Fruit fly (Drosophila melanogaster) whole organism, embryonic: ENCODE data around the gene CG16798.

Source experiments
- CG11504 ChIP-seq: fragments of 200-800 bp; sonication (Bioruptor generic); optimal IDR thresholded peaks from 3 replicates; lab custom pipeline; 2019; ENCODE audit warnings: missing biosample characterization, mild to moderate bottlenecking, missing genetic modification characterization, moderate library complexity
- CG12155 ChIP-seq: fragments of 200-800 bp; sonication (Bioruptor generic); optimal IDR thresholded peaks from 3 replicates; lab custom pipeline; 2016; ENCODE audit warnings: missing biosample characterization, missing genetic modification characterization
- CG13296 ChIP-seq: fragments of 200-800 bp; sonication (Bioruptor generic); optimal IDR thresholded peaks from 3 replicates; lab custom pipeline; 2018; ENCODE audit warnings: missing biosample characterization, mild to moderate bottlenecking, missing genetic modification characterization
- CG13894 ChIP-seq: fragments of 200-800 bp; sonication (Bioruptor generic); optimal IDR thresholded peaks from 3 replicates; lab custom pipeline; 2018; ENCODE audit warnings: missing biosample characterization, mild to moderate bottlenecking, missing genetic modification characterization, moderate library complexity
- CG14441 ChIP-seq: fragments of 200-800 bp; sonication (Bioruptor generic); IDR thresholded peaks from 2 replicates; pipeline ENCODE4 v1.3.6; 2022; ENCODE audit warnings: missing biosample characterization, missing genetic modification characterization
- CG15601 ChIP-seq: fragments of 200-800 bp; sonication (Bioruptor generic); optimal IDR thresholded peaks from 3 replicates; lab custom pipeline; 2019; ENCODE audit warnings: missing biosample characterization, mild to moderate bottlenecking, missing genetic modification characterization, moderate library complexity
- CG1647 ChIP-seq: fragments of 200-800 bp; sonication (Bioruptor generic); optimal IDR thresholded peaks from 3 replicates; lab custom pipeline; 2016; ENCODE audit warnings: missing biosample characterization, missing genetic modification characterization
- CG16779 ChIP-seq: fragments of 200-800 bp; sonication (Bioruptor generic); IDR thresholded peaks from 2 replicates; pipeline ENCODE4 v1.3.6; 2022; ENCODE audit warnings: missing biosample characterization, missing genetic modification characterization
- CG17802 ChIP-seq: fragments of 200-800 bp; sonication (Bioruptor generic); optimal IDR thresholded peaks from 2 replicates; lab custom pipeline; 2018; ENCODE audit warnings: missing biosample characterization, mild to moderate bottlenecking, missing genetic modification characterization, moderate library complexity
- CG18262 ChIP-seq: fragments of 200-800 bp; optimal IDR thresholded peaks from 3 replicates; lab custom pipeline; 2019; ENCODE audit warnings: missing biosample characterization, mild to moderate bottlenecking, missing genetic modification characterization, moderate library complexity
- CG18476 ChIP-seq: fragments of 200-800 bp; sonication (Bioruptor generic); optimal IDR thresholded peaks from 2 replicates; lab custom pipeline; 2016; ENCODE audit warnings: missing biosample characterization, mild to moderate bottlenecking, missing genetic modification characterization
- CG3281 ChIP-seq: fragments of 200-800 bp; sonication (Bioruptor generic); optimal IDR thresholded peaks from 3 replicates; lab custom pipeline; 2017; ENCODE audit warnings: missing biosample characterization, mild to moderate bottlenecking, missing genetic modification characterization
- CG33557 ChIP-seq: fragments of 200-800 bp; sonication (Bioruptor generic); optimal IDR thresholded peaks from 2 replicates; lab custom pipeline; 2019; ENCODE audit warnings: missing biosample characterization, mild to moderate bottlenecking, missing genetic modification characterization, moderate library complexity
- CG3407 ChIP-seq: fragments of 200-800 bp; sonication (Bioruptor generic); optimal IDR thresholded peaks from 2 replicates; lab custom pipeline; 2018; ENCODE audit warnings: missing biosample characterization, mild to moderate bottlenecking, missing genetic modification characterization
- CG3995 ChIP-seq: fragments of 200-800 bp; sonication (Bioruptor generic); optimal IDR thresholded peaks from 3 replicates; lab custom pipeline; 2016; ENCODE audit warnings: missing biosample characterization, missing genetic modification characterization
- CG6765 ChIP-seq: fragments of 200-800 bp; sonication (Bioruptor generic); optimal IDR thresholded peaks from 3 replicates; lab custom pipeline; 2017; ENCODE audit warnings: missing biosample characterization, mild to moderate bottlenecking, missing genetic modification characterization
- CG9797 ChIP-seq: fragments of 200-800 bp; sonication (Bioruptor generic); optimal IDR thresholded peaks from 3 replicates; lab custom pipeline; 2018; ENCODE audit warnings: missing biosample characterization, mild to moderate bottlenecking, missing genetic modification characterization
- CoRest ChIP-seq: fragments of 200-800 bp; sonication (Bioruptor generic); optimal IDR thresholded peaks from 3 replicates; lab custom pipeline; 2018; ENCODE audit warnings: missing biosample characterization, mild to moderate bottlenecking, missing genetic modification characterization, moderate library complexity
- HLH4C ChIP-seq: fragments of 200-800 bp; sonication (Bioruptor generic); IDR thresholded peaks from 3 replicates; pipeline ENCODE4 v1.3.6; 2022; ENCODE audit warnings: missing biosample characterization, missing genetic modification characterization; ENCODE audit not compliant: partially characterized antibody
- Jarid2 ChIP-seq: fragments of 200-800 bp; sonication (Bioruptor generic); optimal IDR thresholded peaks from 3 replicates; lab custom pipeline; 2017; ENCODE audit warnings: mild to moderate bottlenecking, missing biosample characterization, missing genetic modification reagents, missing genetic modification characterization
- Kr ChIP-seq: fragments of 200-800 bp; sonication (Bioruptor generic); optimal IDR thresholded peaks from 2 replicates; lab custom pipeline; 2017; ENCODE audit warnings: missing biosample characterization, mild to moderate bottlenecking, missing genetic modification characterization
- Lhr ChIP-seq: fragments of 200-800 bp; sonication (Bioruptor generic); optimal IDR thresholded peaks from 3 replicates; lab custom pipeline; 2017; ENCODE audit warnings: mild to moderate bottlenecking, missing biosample characterization, missing genetic modification reagents, missing genetic modification characterization
- Lpt ChIP-seq: fragments of >200 bp; optimal IDR thresholded peaks from 2 replicates; lab custom pipeline; 2018; ENCODE audit warnings: missing biosample characterization, missing genetic modification characterization
- Med ChIP-seq: fragments of 200-800 bp; sonication (Bioruptor generic); peaks from one replicate; lab custom pipeline; 2016; ENCODE audit warnings: missing biosample characterization, missing genetic modification characterization, mild to moderate bottlenecking, inconsistent platforms, moderate library complexity
- Meics ChIP-seq: fragments of 200-800 bp; sonication (Bioruptor generic); optimal IDR thresholded peaks from 2 replicates; lab custom pipeline; 2017; ENCODE audit warnings: missing biosample characterization, mild to moderate bottlenecking, missing genetic modification characterization
- Myb ChIP-seq: fragments of 200-800 bp; sonication (Bioruptor generic); optimal IDR thresholded peaks from 2 replicates; lab custom pipeline; 2016; ENCODE audit warnings: missing biosample characterization, missing genetic modification characterization
- NK7.1 ChIP-seq: fragments of 200-800 bp; sonication (Bioruptor generic); optimal IDR thresholded peaks from 3 replicates; lab custom pipeline; 2016; ENCODE audit warnings: missing biosample characterization, missing genetic modification characterization
- Poxn ChIP-seq: fragments of 200-800 bp; sonication (Bioruptor generic); IDR thresholded peaks from 2 replicates; pipeline ENCODE4 v1.3.6; 2022; ENCODE audit warnings: missing biosample characterization, missing genetic modification characterization
- Spps ChIP-seq: fragments of 200-800 bp; sonication (Bioruptor generic); optimal IDR thresholded peaks from 2 replicates; lab custom pipeline; 2018; ENCODE audit warnings: missing biosample characterization, mild to moderate bottlenecking, missing genetic modification characterization
- Ssrp ChIP-seq: fragments of 200-800 bp; sonication (Bioruptor generic); optimal IDR thresholded peaks from 2 replicates; lab custom pipeline; 2018; ENCODE audit warnings: missing biosample characterization, mild to moderate bottlenecking, missing genetic modification characterization, moderate library complexity
- Xbp1 ChIP-seq: fragments of 200-800 bp; sonication (Bioruptor generic); optimal IDR thresholded peaks from 3 replicates; lab custom pipeline; 2016; ENCODE audit warnings: missing biosample characterization, mild to moderate bottlenecking, missing genetic modification characterization
- ap ChIP-seq: fragments of 200-800 bp; sonication (Bioruptor generic); IDR thresholded peaks from 2 replicates; pipeline ENCODE4 v1.3.6; 2022; ENCODE audit warnings: missing biosample characterization, missing genetic modification characterization
- cas ChIP-seq: fragments of 200-800 bp; sonication (Bioruptor generic); IDR thresholded peaks from 2 replicates; pipeline ENCODE4 v1.3.6; 2022; ENCODE audit warnings: missing biosample characterization, missing genetic modification characterization
- caup ChIP-seq: fragments of 200-800 bp; sonication (Bioruptor generic); optimal IDR thresholded peaks from 3 replicates; lab custom pipeline; 2017; ENCODE audit warnings: missing biosample characterization, mild to moderate bottlenecking, missing genetic modification characterization, moderate library complexity; ENCODE audit not compliant: severe bottlenecking
- ci ChIP-seq: fragments of 200-800 bp; sonication (Bioruptor generic); IDR thresholded peaks from 3 replicates; pipeline ENCODE4 v1.3.6; 2022; ENCODE audit warnings: missing biosample characterization, missing genetic modification characterization
- eve ChIP-seq, 2 experiments: fragments of >200 bp; optimal IDR thresholded peaks; 2 replicates each; lab custom pipeline; 2017; ENCODE audit warnings: missing biosample characterization in 2 of 2, missing genetic modification characterization in 2 of 2
- gcm ChIP-seq: fragments of 200-800 bp; sonication (Bioruptor generic); optimal IDR thresholded peaks from 2 replicates; lab custom pipeline; 2019; ENCODE audit warnings: missing biosample characterization, mild to moderate bottlenecking, missing genetic modification characterization, moderate library complexity
- inv ChIP-seq: fragments of 200-800 bp; sonication (Bioruptor generic); IDR thresholded peaks from 2 replicates; pipeline ENCODE4 v1.3.6; 2022; ENCODE audit warnings: missing biosample characterization, missing genetic modification characterization; ENCODE audit not compliant: partially characterized antibody
- kay ChIP-seq: fragments of 200-800 bp; sonication (Bioruptor generic); optimal IDR thresholded peaks from 2 replicates; lab custom pipeline; 2016; ENCODE audit warnings: missing biosample characterization, missing genetic modification characterization
- pan ChIP-seq, 4 experiments: fragments of >200 bp in 3 of 4; fragments of 200-800 bp in 1 of 4; sonication (Bioruptor generic) in 1 of 4; optimal IDR thresholded peaks in 3 of 4; IDR thresholded peaks in 1 of 4; 2 replicates each; pipeline versions ENCODE4 v1.3.6 to Lab custom; 2017 to 2022; ENCODE audit warnings: missing biosample characterization in 2 of 4, missing genetic modification characterization in 2 of 4, mixed read lengths in 1 of 4
- sens-2 ChIP-seq: fragments of 200-800 bp; sonication (Bioruptor generic); IDR thresholded peaks from 2 replicates; pipeline ENCODE4 v1.3.6; 2022; ENCODE audit warnings: missing biosample characterization, missing genetic modification characterization
- seq ChIP-seq: fragments of 200-800 bp; sonication (Bioruptor generic); IDR thresholded peaks from 2 replicates; pipeline ENCODE4 v1.3.6; 2022; ENCODE audit warnings: missing biosample characterization, missing genetic modification characterization
- tll ChIP-seq, 2 experiments: fragments of 200-800 bp in 1 of 2; fragments of >200 bp in 1 of 2; sonication (Bioruptor generic) in 1 of 2; optimal IDR thresholded peaks; 2 replicates each; lab custom pipeline; 2017 to 2019; ENCODE audit warnings: missing biosample characterization in 2 of 2, missing genetic modification characterization in 2 of 2, mild to moderate bottlenecking in 1 of 2, moderate library complexity in 1 of 2
- vfl ChIP-seq: fragments of 200-800 bp; sonication (Bioruptor generic); optimal IDR thresholded peaks from 2 replicates; lab custom pipeline; 2016; ENCODE audit warnings: missing biosample characterization, missing genetic modification characterization
- yki ChIP-seq: fragments of >200 bp; optimal IDR thresholded peaks from 3 replicates; lab custom pipeline; 2018

The CG16798 gene

DNA sequence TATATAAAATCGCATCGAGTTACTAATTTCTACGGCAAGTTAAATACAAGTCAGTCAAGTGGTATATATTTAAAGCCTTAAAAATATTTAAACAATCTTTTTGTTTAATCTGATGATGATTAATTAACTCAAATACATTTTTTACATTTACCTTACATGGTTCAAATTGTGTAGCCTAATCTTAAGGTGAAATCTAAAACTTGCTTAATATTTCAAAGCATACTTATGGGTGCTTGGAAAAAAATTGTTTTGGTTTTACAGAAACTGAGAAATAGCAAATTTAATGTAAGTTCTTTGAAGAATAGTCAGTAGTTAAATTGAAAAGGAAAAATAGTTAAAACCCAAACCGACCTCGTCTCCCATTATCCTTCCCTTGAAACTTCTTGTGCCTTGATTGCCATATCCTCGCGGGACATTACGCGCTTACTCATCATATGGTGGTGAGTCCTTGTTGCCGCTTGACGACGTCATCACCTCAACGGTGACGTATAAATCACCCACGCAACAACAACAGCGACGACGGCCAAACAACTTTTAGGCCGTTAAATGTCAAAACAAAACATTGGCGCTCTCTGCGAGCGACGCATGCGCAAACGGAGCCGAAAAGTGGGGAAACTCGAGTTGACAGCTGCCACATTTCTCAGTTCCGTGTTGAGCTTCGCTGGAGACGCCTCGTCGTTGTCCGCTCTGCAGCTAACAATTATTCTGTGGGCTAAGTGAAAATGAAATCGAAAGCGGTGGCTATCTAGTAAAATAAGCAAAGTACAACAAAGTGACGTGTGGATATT lies 40.8 kb downstream of the CG16798 start (continued):
- TF ChIP-seq CG3281 (GFP tag; lab: Kevin White, UChicago) (no peak), Spps (tag; lab: Kevin White, UChicago) (no peak), CG18262 (tag; lab: Kevin White, UChicago) (no peak), CG3995 (GFP tag; lab: Kevin White, UChicago) (no peak), CG9797 (no peak), CG17802 (tag; lab: Kevin White, UChicago) (no peak), CG18476 (GFP tag; lab: Kevin White, UChicago) (no peak), vfl (GFP tag; lab: Kevin White, UChicago) (no peak), Meics (GFP tag; lab: Kevin White, UChicago) (no peak), sens-2 (GFP tag; lab: Robert Waterston, UW) (no peak), yki (lab: Kevin White, UChicago) (no peak), Med (GFP tag; lab: Kevin White, UChicago) (peak; percentile 22), CG3407 (no peak), Xbp1 (GFP tag; lab: Kevin White, UChicago) (no peak), Ssrp (no peak), CG16779 (GFP tag; lab: Robert Waterston, UW) (0 out of 2 replicates have a peak, but pooled peaks have one; percentile 3), CG14441 (GFP tag; lab: Robert Waterston, UW) (no peak), Lpt (GFP tag; lab: Kevin White, UChicago) (no peak), CG12155 (no peak), Poxn (GFP tag; lab: Robert Waterston, UW) (no peak), cas (no peak), NK7.1 (GFP tag; lab: Kevin White, UChicago) (no peak), CG11504 (peak; percentile 12), CoRest (no peak), CG15601 (tag; lab: Kevin White, UChicago) (no peak), kay (GFP tag; lab: Kevin White, UChicago) (peak; percentile 8), ap (GFP tag; lab: Robert Waterston, UW) (no peak), inv (GFP tag; lab: Robert Waterston, UW) (no peak), CG6765 (no peak), Jarid2 (GFP tag; lab: Kevin White, UChicago) (peak; percentile 58), ci (no peak), gcm (GFP tag; lab: Kevin White, UChicago) (no peak), CG33557 (no peak), tll (GFP tag; optimal IDR thresholded peaks at IDR 0.05; lab: Kevin White, UChicago) (no peak), eve (GFP tag; optimal IDR thresholded peaks at IDR 0.05; lab: Kevin White, UChicago) (no peak), CG1647 (GFP tag; lab: Kevin White, UChicago) (no peak), CG13894 (peak; percentile 20), HLH4C (GFP tag; lab: Robert Waterston, UW) (no peak), Kr (GFP tag; lab: Kevin White, UChicago) (no peak), seq (GFP tag; lab: Robert Waterston, UW) (peak; percentile 40; the same call in 1 of the 2 replicates), Myb (no peak), pan (optimal IDR thresholded peaks at IDR 0.05; lab: Kevin White, UChicago) (no peak), pan (GFP tag; optimal IDR thresholded peaks at IDR 0.05 in 1 of 2, IDR thresholded peaks at IDR 0.05 in 1 of 2) (no peak), Lhr (GFP tag; lab: Kevin White, UChicago) (no peak), caup (GFP tag; lab: Kevin White, UChicago) (no peak), CG13296 (GFP tag; lab: Kevin White, UChicago) (no peak)
